Fruit fly (Drosophila melanogaster) Kc167 (cell line): ENCODE measurements around the gene CG9547.

ENCODE experiments used
- h ChIP-seq: fragments of >200 bp; optimal IDR thresholded peaks from 3 replicates; lab custom pipeline; 2018; ENCODE audit warnings: missing external identifiers
- psq ChIP-seq: fragments of >200 bp; optimal IDR thresholded peaks from 2 replicates; lab custom pipeline; 2017; ENCODE audit warnings: missing external identifiers

DNA sequence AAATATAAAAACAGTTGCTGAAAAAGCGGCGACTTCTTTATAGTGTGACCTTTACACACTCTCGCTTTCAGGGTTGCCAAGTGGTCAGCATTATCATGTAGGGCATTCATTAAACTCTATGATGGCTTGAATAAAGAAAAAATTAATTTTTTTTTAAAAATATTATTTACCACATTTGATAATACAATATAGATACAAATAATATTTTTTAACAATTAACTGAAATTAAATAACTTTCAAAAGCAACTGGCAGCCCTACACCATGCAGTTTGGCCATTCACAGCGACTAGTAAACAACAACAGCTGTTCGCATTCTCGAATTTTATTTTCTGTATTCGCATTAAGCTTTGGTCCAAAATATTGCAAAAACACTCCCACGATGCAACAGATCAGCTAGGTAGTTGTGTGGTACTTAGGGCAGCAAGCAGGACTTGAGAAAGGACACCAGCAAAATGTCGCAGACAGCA is 3.5 kb downstream of the CG9547 start, which contains the start of the genes Phf5a and CG31638:
- TF ChIP-seq h, result no peak
- no peak for TF ChIP-seq psq (lab: Kevin White, UChicago)
